Worm (Caenorhabditis elegans) whole organism, L4 larva: ENCODE data around the gene sbp-1.

Experiments used
- D1046.2 ChIP-seq: fragments of 200-800 bp; sonication (Bioruptor generic); IDR thresholded peaks from 2 replicates; pipeline ENCODE4 v1.3.6; 2022; ENCODE audit warnings: missing genetic modification characterization, missing compliant biosample characterization
- Y75B8A.6 ChIP-seq: fragments of 200-800 bp; sonication (Bioruptor generic); IDR thresholded peaks from 2 replicates; pipeline ENCODE4 v1.3.6; 2022; ENCODE audit warnings: missing genetic modification reagents, missing genetic modification characterization, missing compliant biosample characterization
- aha-1 ChIP-seq: fragments of 150-350 bp; peaks from one replicate; lab custom pipeline; 2014; ENCODE audit warnings: missing biosample characterization, missing genetic modification characterization
- daf-12 ChIP-seq: fragments of 150-350 bp; optimal IDR thresholded peaks from 2 replicates; lab custom pipeline; 2014; ENCODE audit warnings: missing biosample characterization, missing genetic modification reagents, missing genetic modification characterization
- daf-16 ChIP-seq, 3 experiments: sonication (generic microtip); optimal IDR thresholded peaks; 2 replicates each; lab custom pipeline; 2016 to 2017; ENCODE audit warnings: missing genetic modification characterization in 3 of 3, missing genetic modification reagents in 3 of 3, mild to moderate bottlenecking in 2 of 3, missing compliant biosample characterization in 2 of 3, missing biosample characterization in 1 of 3, moderate library complexity in 1 of 3
- daf-8 ChIP-seq: fragments of 200-800 bp; sonication (Bioruptor generic); IDR thresholded peaks from 2 replicates; pipeline ENCODE4 v1.3.6; 2022; ENCODE audit warnings: missing genetic modification characterization, missing compliant biosample characterization
- dmd-6 ChIP-seq: fragments of 200-800 bp; sonication (Bioruptor generic); IDR thresholded peaks from 2 replicates; pipeline ENCODE4 v1.3.6; 2022; ENCODE audit warnings: missing genetic modification reagents, missing genetic modification characterization, missing compliant biosample characterization
- dmd-8 ChIP-seq: fragments of 200-800 bp; sonication (Bioruptor generic); IDR thresholded peaks from 2 replicates; pipeline ENCODE4 v1.3.6; 2022; ENCODE audit warnings: missing genetic modification characterization, missing compliant biosample characterization
- dpl-1 ChIP-seq: fragments of 150-350 bp; optimal IDR thresholded peaks from 2 replicates; lab custom pipeline; 2014; ENCODE audit warnings: missing biosample characterization, missing genetic modification reagents, missing genetic modification characterization
- dve-1 ChIP-seq: sonication (generic microtip); optimal IDR thresholded peaks from 2 replicates; lab custom pipeline; 2017; ENCODE audit warnings: antibody characterized with exemption, mild to moderate bottlenecking, missing genetic modification characterization, missing compliant biosample characterization; ENCODE audit not compliant: insufficient read depth
- egl-43 ChIP-seq: fragments of 200-800 bp; sonication (Bioruptor generic); IDR thresholded peaks from 2 replicates; pipeline ENCODE4 v1.3.6; 2022; ENCODE audit warnings: missing genetic modification reagents, missing genetic modification characterization, missing compliant biosample characterization
- fos-1 ChIP-seq: fragments of 150-350 bp; optimal IDR thresholded peaks from 2 replicates; lab custom pipeline; 2014; ENCODE audit warnings: missing biosample characterization, missing genetic modification characterization
- hlh-11 ChIP-seq: fragments of 200-800 bp; sonication (Bioruptor generic); optimal IDR thresholded peaks from 2 replicates; lab custom pipeline; 2018; ENCODE audit warnings: mild to moderate bottlenecking, missing genetic modification characterization, missing compliant biosample characterization
- hlh-30 ChIP-seq: sonication (generic microtip); optimal IDR thresholded peaks from 2 replicates; lab custom pipeline; 2017; ENCODE audit warnings: antibody characterized with exemption, mild to moderate bottlenecking, missing genetic modification characterization, missing compliant biosample characterization; ENCODE audit not compliant: insufficient read depth
- hmg-1.1 ChIP-seq: fragments of 200-800 bp; sonication (Bioruptor generic); IDR thresholded peaks from 2 replicates; pipeline ENCODE4 v1.3.6; 2022; ENCODE audit warnings: missing genetic modification reagents, missing genetic modification characterization, missing compliant biosample characterization
- jun-1 ChIP-seq: fragments of 150-350 bp; optimal IDR thresholded peaks from 2 replicates; lab custom pipeline; 2014; ENCODE audit warnings: missing biosample characterization, missing genetic modification reagents, missing genetic modification characterization
- lin-13 ChIP-seq: fragments of 150-350 bp; optimal IDR thresholded peaks from 2 replicates; lab custom pipeline; 2014; ENCODE audit warnings: missing biosample characterization, missing genetic modification reagents, missing genetic modification characterization
- lin-29 ChIP-seq: fragments of 200-800 bp; sonication (Bioruptor generic); IDR thresholded peaks from 2 replicates; pipeline ENCODE4 v1.3.6; 2022; ENCODE audit warnings: missing genetic modification reagents, missing genetic modification characterization, missing compliant biosample characterization
- lin-38 ChIP-seq: fragments of 200-800 bp; sonication (Bioruptor generic); IDR thresholded peaks from 2 replicates; pipeline ENCODE4 v1.3.6; 2022; ENCODE audit warnings: missing genetic modification reagents, missing genetic modification characterization, missing compliant biosample characterization
- madf-5 ChIP-seq, 2 experiments: fragments of 200-800 bp; sonication (Bioruptor generic); IDR thresholded peaks; 2 replicates each; pipeline ENCODE4 v1.3.6; 2022; ENCODE audit warnings: missing compliant biosample characterization in 2 of 2, missing genetic modification characterization in 2 of 2
- madf-9 ChIP-seq: fragments of 200-800 bp; sonication (Bioruptor generic); conservative IDR thresholded peaks from 2 replicates; pipeline ENCODE4 v1.3.6; 2022; ENCODE audit warnings: missing genetic modification reagents, missing genetic modification characterization, missing compliant biosample characterization
- mdl-1 ChIP-seq, 2 experiments: fragments of 150-350 bp in 1 of 2; sonication (generic microtip) in 1 of 2; optimal IDR thresholded peaks; 2 replicates each; lab custom pipeline; 2014 to 2017; ENCODE audit warnings: missing biosample characterization in 2 of 2, missing genetic modification characterization in 2 of 2
- mep-1 ChIP-seq: fragments of 150-350 bp; sonication (generic microtip); optimal IDR thresholded peaks from 3 replicates; lab custom pipeline; 2014; ENCODE audit warnings: missing biosample characterization, missing genetic modification characterization
- mes-2 ChIP-seq: sonication (generic microtip); optimal IDR thresholded peaks from 2 replicates; lab custom pipeline; 2016; ENCODE audit warnings: missing genotype, mild to moderate bottlenecking, missing genetic modification characterization, missing compliant biosample characterization; ENCODE audit not compliant: poor library complexity, severe bottlenecking
- mxl-3 ChIP-seq: fragments of 200-800 bp; sonication (Bioruptor generic); optimal IDR thresholded peaks from 2 replicates; lab custom pipeline; 2018; ENCODE audit warnings: mild to moderate bottlenecking, missing genetic modification characterization, missing compliant biosample characterization
- nhr-102 ChIP-seq: sonication (generic microtip); optimal IDR thresholded peaks from 2 replicates; lab custom pipeline; 2016; ENCODE audit warnings: mild to moderate bottlenecking, missing genetic modification characterization, moderate library complexity, missing compliant biosample characterization
- nhr-28 ChIP-seq: fragments of 150-350 bp; optimal IDR thresholded peaks from 2 replicates; lab custom pipeline; 2014; ENCODE audit warnings: missing biosample characterization, missing genetic modification characterization
- nhr-41 ChIP-seq: fragments of 200-800 bp; sonication (Bioruptor generic); IDR thresholded peaks from 2 replicates; pipeline ENCODE4 v1.3.6; 2022; ENCODE audit warnings: missing genetic modification reagents, missing genetic modification characterization, missing compliant biosample characterization
- nhr-76 ChIP-seq: fragments of 150-350 bp; optimal IDR thresholded peaks from 2 replicates; lab custom pipeline; 2014; ENCODE audit warnings: missing biosample characterization, missing genetic modification characterization
- nhr-77 ChIP-seq: fragments of 150-350 bp; optimal IDR thresholded peaks from 2 replicates; lab custom pipeline; 2014; ENCODE audit warnings: missing biosample characterization, missing genetic modification characterization
- pha-4 ChIP-seq, 2 experiments: fragments of 150-350 bp in 1 of 2; fragments of 200-800 bp in 1 of 2; sonication (Bioruptor generic) in 1 of 2; IDR thresholded peaks in 1 of 2; optimal IDR thresholded peaks in 1 of 2; 2 replicates each; pipeline versions ENCODE4 v1.3.6 to Lab custom; 2014 to 2022; ENCODE audit warnings: missing genetic modification characterization in 2 of 2, missing genetic modification reagents in 2 of 2, missing biosample characterization in 1 of 2, missing compliant biosample characterization in 1 of 2
- php-3 ChIP-seq: fragments of 200-800 bp; sonication (Bioruptor generic); IDR thresholded peaks from 2 replicates; pipeline ENCODE4 v1.3.6; 2022; ENCODE audit warnings: missing genetic modification reagents, missing genetic modification characterization, missing compliant biosample characterization
- pqm-1 ChIP-seq: sonication (generic microtip); optimal IDR thresholded peaks from 2 replicates; lab custom pipeline; 2017; ENCODE audit warnings: missing biosample characterization, missing genetic modification characterization
- saeg-2 ChIP-seq: fragments of 200-800 bp; sonication (Bioruptor generic); IDR thresholded peaks from 2 replicates; pipeline ENCODE4 v1.3.6; 2022; ENCODE audit warnings: missing genetic modification reagents, missing genetic modification characterization, missing compliant biosample characterization
- sdz-12 ChIP-seq: fragments of 200-800 bp; sonication (Bioruptor generic); optimal IDR thresholded peaks from 2 replicates; lab custom pipeline; 2018; ENCODE audit warnings: mild to moderate bottlenecking, missing genetic modification characterization, missing compliant biosample characterization
- snpc-1.2 ChIP-seq: fragments of 200-800 bp; sonication (Bioruptor generic); IDR thresholded peaks from 2 replicates; pipeline ENCODE4 v1.3.6; 2022; ENCODE audit warnings: missing genetic modification reagents, missing genetic modification characterization, missing compliant biosample characterization
- snpc-4 ChIP-seq: fragments of 150-350 bp; optimal IDR thresholded peaks from 2 replicates; lab custom pipeline; 2014; ENCODE audit warnings: missing biosample characterization, missing genetic modification characterization
- spr-1 ChIP-seq: sonication (generic microtip); optimal IDR thresholded peaks from 2 replicates; lab custom pipeline; 2016; ENCODE audit warnings: mild to moderate bottlenecking, missing genetic modification characterization, missing compliant biosample characterization
- tra-1 ChIP-seq: fragments of 200-800 bp; sonication (Bioruptor generic); IDR thresholded peaks from 2 replicates; pipeline ENCODE4 v1.3.6; 2022; ENCODE audit warnings: missing genetic modification reagents, missing genetic modification characterization, missing compliant biosample characterization
- unc-39 ChIP-seq: sonication (generic microtip); optimal IDR thresholded peaks from 2 replicates; lab custom pipeline; 2017; ENCODE audit warnings: missing biosample characterization, missing genetic modification characterization
- vab-7 ChIP-seq: fragments of 200-800 bp; sonication (Bioruptor generic); IDR thresholded peaks from 2 replicates; pipeline ENCODE4 v1.3.6; 2022; ENCODE audit warnings: missing genetic modification reagents, missing genetic modification characterization, missing compliant biosample characterization
- zfp-2 ChIP-seq: sonication (generic microtip); optimal IDR thresholded peaks from 2 replicates; lab custom pipeline; 2016; ENCODE audit warnings: mild to moderate bottlenecking, missing genetic modification characterization, missing compliant biosample characterization
- zfp-3 ChIP-seq: fragments of 200-800 bp; sonication (Bioruptor generic); conservative IDR thresholded peaks from 2 replicates; pipeline ENCODE4 v1.3.6; 2022; ENCODE audit warnings: missing genetic modification reagents, missing genetic modification characterization, missing compliant biosample characterization
- ztf-7 ChIP-seq: fragments of 150-350 bp; optimal IDR thresholded peaks from 2 replicates; lab custom pipeline; 2014; ENCODE audit warnings: missing biosample characterization, missing genetic modification characterization

The sbp-1 gene

DNA sequence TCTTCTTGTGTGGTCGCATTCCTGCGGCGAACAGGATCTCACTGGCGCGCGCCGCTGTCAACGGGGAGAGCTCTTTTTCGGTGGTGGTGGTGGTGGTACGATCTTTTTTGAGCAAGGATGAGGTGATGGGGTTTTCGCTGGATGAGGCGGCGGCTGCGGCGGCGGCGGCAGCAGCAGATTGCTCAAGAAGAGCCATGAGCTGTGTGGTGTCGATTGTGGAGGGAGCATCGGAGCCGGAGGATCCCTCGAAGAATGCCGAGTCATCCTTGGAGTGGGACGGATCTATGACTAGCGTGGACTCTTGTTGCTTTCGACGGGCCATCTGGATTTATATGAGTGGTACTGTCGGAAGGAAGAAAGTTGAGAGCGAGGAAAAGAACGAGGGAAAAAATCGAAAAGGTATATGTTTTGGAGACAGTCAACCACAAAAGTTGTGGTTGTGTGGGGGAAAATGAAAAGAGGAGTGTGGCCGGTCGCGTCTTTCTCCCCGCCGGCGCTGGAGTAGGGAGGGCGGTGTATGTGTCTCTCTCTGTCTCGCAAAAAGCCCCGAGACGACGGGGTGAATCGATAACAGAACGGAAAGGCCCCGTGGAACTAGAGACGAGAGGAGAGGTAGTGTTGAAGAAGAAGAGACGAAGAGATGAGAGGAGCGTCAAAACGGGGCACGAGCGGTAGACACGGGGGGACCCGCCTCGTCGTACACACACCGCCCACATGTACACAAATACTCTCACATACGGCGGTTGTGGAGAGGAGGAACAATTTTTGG, 24.2 kb upstream of the sbp-1 start (continued):
- TF ChIP-seq mdl-1 (tag; optimal IDR thresholded peaks at IDR 0.05; lab: Kevin White, UChicago) (peak in 1 of 2 experiments; percentile 53), spr-1 (tag; lab: Kevin White, UChicago) (no peak), lin-29 (GFP tag; lab: Robert Waterston, UW) (no peak), nhr-77 (tag; lab: Kevin White, UChicago) (no peak)

- peak; percentile 25 for TF ChIP-seq mes-2 (tag; lab: Kevin White, UChicago)
- TF ChIP-seq saeg-2 (GFP tag; lab: Robert Waterston, UW): no peak
- peak; percentile 51 for TF ChIP-seq dve-1 (tag; lab: Kevin White, UChicago)
- TF ChIP-seq hlh-30: no peak
- no peak for TF ChIP-seq daf-16 (GFP tag; optimal IDR thresholded peaks at IDR 0.05; lab: Kevin White, UChicago)
- TF ChIP-seq daf-16 (tag; optimal IDR thresholded peaks at IDR 0.05; lab: Kevin White, UChicago): peak; percentile 44
- TF ChIP-seq mxl-3 (GFP tag; lab: Kevin White, UChicago): no peak
- TF ChIP-seq mep-1 (tag; lab: Kevin White, UChicago): peak; percentile 7
- TF ChIP-seq tra-1 (GFP tag; lab: Robert Waterston, UW): 0 out of 2 replicates have a peak, but pooled peaks have one; percentile 10
- TF ChIP-seq nhr-28 (tag; lab: Kevin White, UChicago): peak; percentile 50
- no peak for TF ChIP-seq snpc-1.2
- TF ChIP-seq lin-38 (GFP tag; lab: Robert Waterston, UW): 0 out of 2 replicates have a peak, but pooled peaks have one; percentile 9
- TF ChIP-seq hmg-1.1: no peak
- TF ChIP-seq mdl-1 (tag; optimal IDR thresholded peaks at IDR 0.05; lab: Kevin White, UChicago): no peak
- peak; percentile 8 for TF ChIP-seq snpc-4
- TF ChIP-seq egl-43: no peak
- TF ChIP-seq aha-1 (tag; lab: Kevin White, UChicago): peak; percentile 80
- TF ChIP-seq Y75B8A.6 (GFP tag; lab: Robert Waterston, UW): no peak
- TF ChIP-seq lin-13 (GFP tag; lab: Kevin White, UChicago): peak; percentile 18
- TF ChIP-seq zfp-2 (tag; lab: Kevin White, UChicago): no peak
- TF ChIP-seq unc-39 (tag; lab: Kevin White, UChicago): no peak
- no peak for TF ChIP-seq D1046.2 (GFP tag; lab: Robert Waterston, UW)
- TF ChIP-seq sdz-12 (GFP tag; lab: Kevin White, UChicago): no peak
- peak; percentile 32; the same call in 1 of the 2 replicates for TF ChIP-seq pha-4 (GFP tag; IDR thresholded peaks at IDR 0.05; lab: Robert Waterston, UW)
- TF ChIP-seq pha-4 (tag; optimal IDR thresholded peaks at IDR 0.05; lab: Kevin White, UChicago): no peak
- TF ChIP-seq madf-9 (GFP tag; lab: Robert Waterston, UW): no peak
- TF ChIP-seq pqm-1 (tag; lab: Kevin White, UChicago): peak; percentile 53
- TF ChIP-seq dmd-6: peak; percentile 57
- 0 out of 2 replicates have a peak, but pooled peaks have one; percentile 29 for TF ChIP-seq php-3
- peak; percentile 57 for TF ChIP-seq hlh-11 (tag; lab: Kevin White, UChicago)
Observed at ce11 chrIII:11465394-11465948, 23.1 kb upstream of the sbp-1 start.

DNA sequence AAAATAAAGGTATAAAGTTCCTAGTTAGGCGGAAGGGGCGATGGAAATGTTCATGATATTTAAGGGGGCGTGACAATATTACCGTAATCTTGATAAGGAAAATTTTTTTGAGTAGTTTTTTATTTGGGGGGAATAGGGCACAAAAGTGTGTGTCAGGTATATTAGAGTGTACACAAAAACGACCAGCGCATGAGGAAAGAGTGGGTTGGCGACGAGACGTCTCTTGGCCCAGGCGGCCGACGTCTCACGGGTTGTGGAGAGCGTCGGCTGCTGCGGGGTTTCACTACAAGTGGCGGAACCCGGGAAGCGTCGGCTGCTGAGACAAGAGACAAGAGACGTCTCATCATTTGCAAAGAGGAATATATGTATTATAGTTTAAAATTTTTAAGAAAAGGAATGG, 21.4 kb upstream of the sbp-1 start:
- TF ChIP-seq vab-7: peak; percentile 62
- TF ChIP-seq dpl-1 (GFP tag; lab: Kevin White, UChicago): peak; percentile 21
- no peak for TF ChIP-seq nhr-41 (GFP tag; lab: Robert Waterston, UW)
- TF ChIP-seq daf-12 (tag; lab: Kevin White, UChicago): no peak
- TF ChIP-seq nhr-76 (tag; lab: Kevin White, UChicago): no peak
- TF ChIP-seq madf-5 (GFP tag; IDR thresholded peaks at IDR 0.05; lab: Robert Waterston, UW): peak; percentile 8 to 70; a peak in 2 of 4 replicates
- TF ChIP-seq Y75B8A.6 (GFP tag; lab: Robert Waterston, UW): 0 out of 2 replicates have a peak, but pooled peaks have one; percentile 5
- peak; percentile 78; the same call in 1 of the 2 replicates for TF ChIP-seq zfp-3 (GFP tag; lab: Robert Waterston, UW)
- peak; percentile 65 for TF ChIP-seq nhr-77 (tag; lab: Kevin White, UChicago)
- no peak for TF ChIP-seq dmd-8 (GFP tag; lab: Robert Waterston, UW)
- no peak for TF ChIP-seq daf-8 (GFP tag; lab: Robert Waterston, UW)
- TF ChIP-seq jun-1: no peak
- TF ChIP-seq mes-2 (tag; lab: Kevin White, UChicago): peak; percentile 53
- peak; percentile 75 for TF ChIP-seq hlh-30
- TF ChIP-seq ztf-7: no peak
- peak; percentile 68; the same call in 1 of the 2 replicates for TF ChIP-seq hmg-1.1
- peak; percentile 78 for TF ChIP-seq spr-1 (tag; lab: Kevin White, UChicago)
- no peak for TF ChIP-seq fos-1
- peak; percentile 71 for TF ChIP-seq nhr-102 (tag; lab: Kevin White, UChicago)
- peak in 1 of 2 experiments; percentile 41 for TF ChIP-seq mdl-1 (tag; optimal IDR thresholded peaks at IDR 0.05; lab: Kevin White, UChicago)
